Worm (Caenorhabditis elegans): ENCODE data around the gene mrps-17.

ce11 chrIII:6411914-6412313 lies 19.7 kb downstream of the mrps-17 start, which contains the start of gene C05D11.5:
- no peak for TF ChIP-seq pes-1 (GFP tag; IDR thresholded peaks at IDR 0.05)
- no peak for TF ChIP-seq flt-1 (GFP tag; IDR thresholded peaks at IDR 0.05)

Data from whole organism, early embryonic.